Worm (Caenorhabditis elegans) whole organism, late embryonic: ENCODE measurements around the gene snr-6.

Experiments used
- C08G9.2 ChIP-seq: sonication (generic microtip); optimal IDR thresholded peaks from 2 replicates; lab custom pipeline; 2016; ENCODE audit warnings: mild to moderate bottlenecking, missing genetic modification characterization, moderate library complexity, missing compliant biosample characterization
- F13H6.1 ChIP-seq: sonication (generic microtip); optimal IDR thresholded peaks from 2 replicates; lab custom pipeline; 2016; ENCODE audit warnings: missing genetic modification characterization, missing compliant biosample characterization
- K02D7.2 ChIP-seq: sonication (generic microtip); optimal IDR thresholded peaks from 2 replicates; lab custom pipeline; 2017; ENCODE audit warnings: mild to moderate bottlenecking, missing genetic modification characterization, missing compliant biosample characterization
- K09A11.1 ChIP-seq: sonication (generic microtip); optimal IDR thresholded peaks from 2 replicates; lab custom pipeline; 2017; ENCODE audit warnings: antibody characterized with exemption, mild to moderate bottlenecking, missing genetic modification characterization, missing compliant biosample characterization; ENCODE audit not compliant: insufficient read depth
- ahr-1 ChIP-seq: sonication (generic microtip); optimal IDR thresholded peaks from 2 replicates; lab custom pipeline; 2016; ENCODE audit warnings: missing genetic modification characterization, missing compliant biosample characterization
- ama-1 ChIP-seq: fragments of 150-350 bp; optimal IDR thresholded peaks from 2 replicates; lab custom pipeline; 2014
- ceh-18 ChIP-seq: sonication (generic microtip); optimal IDR thresholded peaks from 2 replicates; lab custom pipeline; 2016; ENCODE audit warnings: missing genetic modification characterization, missing compliant biosample characterization
- ceh-30 ChIP-seq: fragments of 150-350 bp; optimal IDR thresholded peaks from 2 replicates; lab custom pipeline; 2014; ENCODE audit warnings: missing biosample characterization, missing genetic modification characterization
- ceh-31 ChIP-seq: sonication (generic microtip); optimal IDR thresholded peaks from 2 replicates; lab custom pipeline; 2016; ENCODE audit warnings: missing genetic modification characterization, missing compliant biosample characterization
- ceh-45 ChIP-seq: fragments of 200-800 bp; sonication (Bioruptor generic); IDR thresholded peaks from 2 replicates; pipeline ENCODE4 v1.3.6; 2022; ENCODE audit warnings: missing genetic modification reagents, missing genetic modification characterization, missing compliant biosample characterization
- ceh-48 ChIP-seq: sonication (generic microtip); optimal IDR thresholded peaks from 2 replicates; lab custom pipeline; 2016; ENCODE audit warnings: missing genetic modification characterization, inconsistent platforms, missing compliant biosample characterization
- ceh-6 ChIP-seq: fragments of 200-800 bp; sonication (Bioruptor generic); optimal IDR thresholded peaks from 2 replicates; lab custom pipeline; 2018; ENCODE audit warnings: mild to moderate bottlenecking, missing genetic modification characterization, missing compliant biosample characterization
- dmd-4 ChIP-seq: sonication (generic microtip); optimal IDR thresholded peaks from 2 replicates; lab custom pipeline; 2016; ENCODE audit warnings: borderline replicate concordance, missing genetic modification characterization, missing compliant biosample characterization
- dve-1 ChIP-seq: sonication (generic microtip); optimal IDR thresholded peaks from 2 replicates; lab custom pipeline; 2017; ENCODE audit warnings: antibody characterized with exemption, mild to moderate bottlenecking, missing genetic modification characterization, missing compliant biosample characterization
- elt-4 ChIP-seq: sonication (generic microtip); optimal IDR thresholded peaks from 2 replicates; lab custom pipeline; 2016; ENCODE audit warnings: missing genetic modification characterization, missing compliant biosample characterization
- fkh-6 ChIP-seq: sonication (generic microtip); optimal IDR thresholded peaks from 2 replicates; lab custom pipeline; 2016; ENCODE audit warnings: missing genetic modification characterization, missing compliant biosample characterization
- gmeb-2 ChIP-seq: sonication (generic microtip); optimal IDR thresholded peaks from 2 replicates; lab custom pipeline; 2016; ENCODE audit warnings: missing genetic modification characterization, inconsistent platforms, missing compliant biosample characterization
- hlh-13 ChIP-seq: fragments of 200-800 bp; sonication (Bioruptor generic); optimal IDR thresholded peaks from 2 replicates; lab custom pipeline; 2018; ENCODE audit warnings: mild to moderate bottlenecking, missing genetic modification characterization, missing compliant biosample characterization
- hlh-8 ChIP-seq: sonication (generic microtip); optimal IDR thresholded peaks from 2 replicates; lab custom pipeline; 2016; ENCODE audit warnings: missing genotype, missing genetic modification characterization, missing compliant biosample characterization
- lim-6 ChIP-seq: sonication (generic microtip); optimal IDR thresholded peaks from 2 replicates; lab custom pipeline; 2016; ENCODE audit warnings: missing genetic modification characterization, missing compliant biosample characterization
- lin-11 ChIP-seq: fragments of 200-800 bp; sonication (Bioruptor generic); optimal IDR thresholded peaks from 2 replicates; lab custom pipeline; 2018; ENCODE audit warnings: mild to moderate bottlenecking, missing genetic modification characterization, missing compliant biosample characterization
- madf-2 ChIP-seq: sonication (generic microtip); optimal IDR thresholded peaks from 2 replicates; lab custom pipeline; 2017; ENCODE audit warnings: missing genetic modification characterization, missing compliant biosample characterization
- mec-3 ChIP-seq: sonication (generic microtip); optimal IDR thresholded peaks from 2 replicates; lab custom pipeline; 2016; ENCODE audit warnings: borderline replicate concordance, missing genetic modification characterization, missing compliant biosample characterization
- nfya-1 ChIP-seq: sonication (generic microtip); optimal IDR thresholded peaks from 2 replicates; lab custom pipeline; 2017; ENCODE audit warnings: missing genetic modification characterization, mild to moderate bottlenecking, missing compliant biosample characterization, antibody characterized with exemption, moderate library complexity
- npax-4 ChIP-seq: sonication (generic microtip); optimal IDR thresholded peaks from 2 replicates; lab custom pipeline; 2016; ENCODE audit warnings: missing genetic modification characterization, missing compliant biosample characterization
- odd-2 ChIP-seq: sonication (generic microtip); optimal IDR thresholded peaks from 2 replicates; lab custom pipeline; 2017; ENCODE audit warnings: antibody characterized with exemption, mild to moderate bottlenecking, missing genetic modification characterization, missing compliant biosample characterization
- pax-1 ChIP-seq: fragments of 150-350 bp; optimal IDR thresholded peaks from 2 replicates; lab custom pipeline; 2014; ENCODE audit warnings: missing biosample characterization, missing genetic modification characterization
- pha-2 ChIP-seq: sonication (generic microtip); optimal IDR thresholded peaks from 2 replicates; lab custom pipeline; 2017; ENCODE audit warnings: mild to moderate bottlenecking, missing genetic modification characterization, missing compliant biosample characterization
- pha-4 ChIP-seq: fragments of 150-350 bp; optimal IDR thresholded peaks from 2 replicates; lab custom pipeline; 2018; ENCODE audit warnings: missing biosample characterization, missing genetic modification reagents, missing genetic modification characterization
- pqm-1 ChIP-seq: sonication (generic microtip); optimal IDR thresholded peaks from 2 replicates; lab custom pipeline; 2016; ENCODE audit warnings: missing genetic modification characterization, missing compliant biosample characterization
- pros-1 ChIP-seq: fragments of 150-350 bp; optimal IDR thresholded peaks from 2 replicates; lab custom pipeline; 2014; ENCODE audit warnings: missing biosample characterization, missing genetic modification reagents, missing genetic modification characterization
- ref-2 ChIP-seq: sonication (generic microtip); optimal IDR thresholded peaks from 2 replicates; lab custom pipeline; 2016; ENCODE audit warnings: missing genetic modification characterization, missing compliant biosample characterization
- sdc-2 ChIP-seq: sonication (generic microtip); optimal IDR thresholded peaks from 2 replicates; lab custom pipeline; 2016; ENCODE audit warnings: missing genotype, missing genetic modification characterization, missing compliant biosample characterization
- sox-2 ChIP-seq: fragments of 200-800 bp; sonication (Bioruptor generic); IDR thresholded peaks from 2 replicates; pipeline ENCODE4 v1.3.6; 2022; ENCODE audit warnings: missing genetic modification reagents, missing genetic modification characterization, missing compliant biosample characterization
- sox-4 ChIP-seq: sonication (generic microtip); optimal IDR thresholded peaks from 2 replicates; lab custom pipeline; 2017; ENCODE audit warnings: mild to moderate bottlenecking, missing genetic modification characterization, inconsistent platforms, missing compliant biosample characterization
- tbx-2 ChIP-seq: sonication (generic microtip); optimal IDR thresholded peaks from 2 replicates; lab custom pipeline; 2016; ENCODE audit warnings: missing genetic modification characterization, missing compliant biosample characterization
- ttx-3 ChIP-seq: sonication (generic microtip); optimal IDR thresholded peaks from 2 replicates; lab custom pipeline; 2016; ENCODE audit warnings: missing genetic modification reagents, missing genetic modification characterization, missing compliant biosample characterization
- unc-86 ChIP-seq: sonication (generic microtip); optimal IDR thresholded peaks from 2 replicates; lab custom pipeline; 2016; ENCODE audit warnings: missing genetic modification characterization, missing compliant biosample characterization
- zip-5 ChIP-seq: sonication (generic microtip); optimal IDR thresholded peaks from 2 replicates; lab custom pipeline; 2016; ENCODE audit warnings: missing genetic modification characterization, missing compliant biosample characterization
- ztf-16 ChIP-seq: sonication (generic microtip); optimal IDR thresholded peaks from 2 replicates; lab custom pipeline; 2017; ENCODE audit warnings: missing genetic modification characterization, missing compliant biosample characterization

Gene snr-6

ce11 chrIII:12428799-12429351 lies 554 bp downstream of the snr-6 start:
- no peak for TF ChIP-seq hlh-8 (tag; lab: Kevin White, UChicago)
- no peak for TF ChIP-seq ref-2 (tag; lab: Kevin White, UChicago)
- no peak for TF ChIP-seq sdc-2 (tag; lab: Kevin White, UChicago)
- TF ChIP-seq sox-4 (tag; lab: Kevin White, UChicago): no peak
- TF ChIP-seq npax-4 (tag; lab: Kevin White, UChicago): no peak
- TF ChIP-seq hlh-13 (GFP tag; lab: Kevin White, UChicago): no peak
- TF ChIP-seq mec-3 (tag; lab: Kevin White, UChicago): no peak
- TF ChIP-seq lim-6 (tag; lab: Kevin White, UChicago): no peak
- no peak for TF ChIP-seq lin-11
- no peak for TF ChIP-seq pqm-1 (tag; lab: Kevin White, UChicago)
- TF ChIP-seq ttx-3 (tag; lab: Kevin White, UChicago): no peak
- TF ChIP-seq, all 69 proteins: peak for 0

ce11 chrIII:12428264-12428627 lies 1.2 kb downstream of the snr-6 start:
- no peak for TF ChIP-seq C08G9.2 (tag; lab: Kevin White, UChicago)
- TF ChIP-seq elt-4: no peak
- no peak for TF ChIP-seq ceh-31 (tag; lab: Kevin White, UChicago)
- TF ChIP-seq dve-1: no peak
- TF ChIP-seq ceh-6 (GFP tag; lab: Kevin White, UChicago): no peak
- no peak for TF ChIP-seq tbx-2 (tag; lab: Kevin White, UChicago)
- no peak for TF ChIP-seq ceh-48 (tag; lab: Kevin White, UChicago)
- TF ChIP-seq ztf-16 (tag; lab: Kevin White, UChicago): no peak
- TF ChIP-seq madf-2 (tag; lab: Kevin White, UChicago): no peak
- TF ChIP-seq pax-1 (tag; lab: Kevin White, UChicago): no peak
- TF ChIP-seq lim-6 (tag; lab: Kevin White, UChicago): no peak
- TF ChIP-seq ceh-18 (tag; lab: Kevin White, UChicago): no peak
- TF ChIP-seq lin-11: no peak
- TF ChIP-seq fkh-6 (tag; lab: Kevin White, UChicago): no peak
- TF ChIP-seq pha-4: no peak
- TF ChIP-seq ceh-45 (GFP tag; lab: Robert Waterston, UW): no peak
- TF ChIP-seq sdc-2 (tag; lab: Kevin White, UChicago): no peak

DNA sequence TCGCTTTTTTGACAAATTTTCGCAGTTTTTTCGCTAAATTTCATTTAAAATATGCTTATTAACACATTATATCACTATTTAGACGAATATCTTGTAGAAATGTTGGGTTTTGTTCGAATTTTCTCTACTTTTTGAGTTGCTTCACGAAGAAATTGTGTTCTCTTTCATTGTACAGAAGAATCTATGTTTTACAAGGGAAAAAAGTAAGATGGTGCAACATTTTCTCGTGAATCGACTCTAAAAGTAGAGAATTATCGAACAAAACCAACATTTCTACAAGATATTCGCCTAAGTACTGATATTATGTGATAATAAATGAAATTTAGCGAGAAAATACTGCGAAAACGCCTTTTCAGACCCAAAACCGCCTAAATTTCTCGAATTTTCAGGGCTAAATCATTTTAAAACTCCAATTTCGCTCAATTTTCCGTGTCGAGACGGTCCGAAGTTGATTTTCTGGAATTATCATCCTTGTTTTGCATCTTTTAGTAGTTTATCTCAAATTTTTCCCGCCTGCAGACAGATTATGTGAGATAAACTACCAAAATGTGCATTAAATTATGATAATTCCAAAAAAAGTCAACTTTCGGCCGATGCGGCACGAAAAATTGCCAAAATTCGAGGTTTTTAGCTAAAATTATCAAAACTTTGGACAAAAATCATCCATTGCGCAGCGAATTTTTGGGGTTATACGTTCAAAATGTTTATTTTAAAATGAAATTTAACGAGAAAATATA lies 1.7 kb downstream of the snr-6 start:
- no peak for TF ChIP-seq pros-1 (tag; lab: Kevin White, UChicago)
- TF ChIP-seq pha-2: no peak
- no peak for TF ChIP-seq nfya-1 (tag; lab: Kevin White, UChicago)
- no peak for TF ChIP-seq odd-2 (tag; lab: Kevin White, UChicago)
- no peak for TF ChIP-seq pqm-1 (tag; lab: Kevin White, UChicago)
- TF ChIP-seq K09A11.1 (tag; lab: Kevin White, UChicago): no peak
- TF ChIP-seq ahr-1 (tag; lab: Kevin White, UChicago): no peak
- no peak for TF ChIP-seq lim-6 (tag; lab: Kevin White, UChicago)
- no peak for TF ChIP-seq K02D7.2
- no peak for TF ChIP-seq unc-86 (tag; lab: Kevin White, UChicago)

DNA sequence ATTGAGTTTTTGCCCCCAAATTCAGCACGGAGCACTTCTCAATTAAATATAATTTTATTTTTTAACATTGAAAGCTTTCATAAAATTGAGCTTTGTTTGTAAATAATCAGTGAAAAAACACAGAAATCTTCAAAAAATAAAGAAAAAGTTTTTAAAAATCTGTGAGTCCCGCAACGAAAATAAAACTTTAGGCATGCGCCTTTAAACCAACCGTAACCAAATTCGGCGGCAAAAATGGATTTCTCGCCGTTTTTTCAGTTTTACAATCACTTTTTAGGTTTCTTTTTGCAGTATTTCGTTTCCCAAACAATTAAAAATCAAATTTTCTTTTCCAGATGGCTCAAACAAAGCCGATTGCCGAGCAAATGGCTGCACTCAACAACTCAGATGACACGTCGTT lies 2.9 kb downstream of the snr-6 start, which contains the start of gene pie-1:
Gene pie-1, plus strand, starts transcription at position 336 of the 400 bp plus-strand sequence.
- TF ChIP-seq K09A11.1 (tag; lab: Kevin White, UChicago) (no peak), dmd-4 (tag; lab: Kevin White, UChicago) (no peak), ceh-30 (tag; lab: Kevin White, UChicago) (no peak), zip-5 (tag; lab: Kevin White, UChicago) (no peak), npax-4 (tag; lab: Kevin White, UChicago) (no peak), mec-3 (tag; lab: Kevin White, UChicago) (no peak), ama-1 (lab: Kevin White, UChicago) (no peak), gmeb-2 (tag; lab: Kevin White, UChicago) (no peak), F13H6.1 (tag; lab: Kevin White, UChicago) (no peak), sox-2 (no peak)
